Fruit fly (Drosophila melanogaster) S2 (cell line): ENCODE results near the gene Pdi.

ENCODE experiments used
- CG8478 ChIP-seq: fragments of >200 bp; optimal IDR thresholded peaks from 2 replicates; lab custom pipeline; 2018
- CTCF ChIP-seq, 2 experiments: fragments of >200 bp; optimal IDR thresholded peaks; 2 replicates each; lab custom pipeline; 2018

dm6 chr3L:15123736-15124135 lies 18.9 kb downstream of the Pdi start:
- no peak for TF ChIP-seq CG8478 (lab: Kevin White, UChicago)
- TF ChIP-seq CTCF (optimal IDR thresholded peaks at IDR 0.05; lab: Kevin White, UChicago), result no peak
